Worm (Caenorhabditis elegans) whole organism, L4 larva: ENCODE measurements around the gene ttr-36.

ENCODE experiments used
- D1046.2 ChIP-seq: fragments of 200-800 bp; sonication (Bioruptor generic); IDR thresholded peaks from 2 replicates; pipeline ENCODE4 v1.3.6; 2022; ENCODE audit warnings: missing genetic modification characterization, missing compliant biosample characterization
- F10B5.3 ChIP-seq: sonication (generic microtip); optimal IDR thresholded peaks from 2 replicates; lab custom pipeline; 2016; ENCODE audit warnings: mild to moderate bottlenecking, missing genetic modification characterization, missing compliant biosample characterization
- F37D6.2 ChIP-seq: sonication (generic microtip); optimal IDR thresholded peaks from 2 replicates; lab custom pipeline; 2016; ENCODE audit warnings: mild to moderate bottlenecking, missing genetic modification characterization, missing compliant biosample characterization
- F44E2.7 ChIP-seq: fragments of 200-800 bp; sonication (Bioruptor generic); IDR thresholded peaks from 2 replicates; pipeline ENCODE4 v2.1.2; 2022; ENCODE audit warnings: missing genetic modification characterization, missing compliant biosample characterization
- T26A8.4 ChIP-seq: fragments of 200-800 bp; sonication (Bioruptor generic); IDR thresholded peaks from 2 replicates; pipeline ENCODE4 v1.3.6; 2022; ENCODE audit warnings: missing genetic modification characterization, missing compliant biosample characterization
- Y105C5A.15 ChIP-seq: fragments of 200-800 bp; sonication (Bioruptor generic); IDR thresholded peaks from 2 replicates; pipeline ENCODE4 v1.3.6; 2022; ENCODE audit warnings: missing genetic modification characterization, missing compliant biosample characterization
- ZK337.2 ChIP-seq: fragments of 200-800 bp; sonication (Bioruptor generic); IDR thresholded peaks from 2 replicates; pipeline ENCODE4 v1.3.6; 2022; ENCODE audit warnings: missing genetic modification reagents, missing genetic modification characterization, missing compliant biosample characterization
- ZK546.5 ChIP-seq, 2 experiments: sonication (generic microtip); optimal IDR thresholded peaks; 2 replicates each; lab custom pipeline; 2017; ENCODE audit warnings: missing biosample characterization in 2 of 2, missing genetic modification characterization in 2 of 2
- aha-1 ChIP-seq: fragments of 150-350 bp; peaks from one replicate; lab custom pipeline; 2014; ENCODE audit warnings: missing biosample characterization, missing genetic modification characterization
- ceh-20 ChIP-seq: fragments of 200-800 bp; sonication (Bioruptor generic); IDR thresholded peaks from 2 replicates; pipeline ENCODE4 v1.3.6; 2022; ENCODE audit warnings: missing genetic modification reagents, missing genetic modification characterization, missing compliant biosample characterization
- ceh-32 ChIP-seq: sonication (generic microtip); optimal IDR thresholded peaks from 2 replicates; lab custom pipeline; 2016; ENCODE audit warnings: mild to moderate bottlenecking, missing genetic modification characterization, missing compliant biosample characterization; ENCODE audit not compliant: poor library complexity
- ceh-44 ChIP-seq: fragments of 200-800 bp; sonication (Bioruptor generic); IDR thresholded peaks from 2 replicates; pipeline ENCODE4 v1.3.6; 2022; ENCODE audit warnings: missing genetic modification reagents, missing genetic modification characterization, missing compliant biosample characterization
- ceh-62 ChIP-seq: sonication (generic microtip); optimal IDR thresholded peaks from 2 replicates; lab custom pipeline; 2017; ENCODE audit warnings: missing biosample characterization, missing genetic modification characterization
- ceh-82 ChIP-seq: sonication (generic microtip); optimal IDR thresholded peaks from 2 replicates; lab custom pipeline; 2017; ENCODE audit warnings: missing biosample characterization, missing genetic modification characterization
- daf-16 ChIP-seq, 3 experiments: sonication (generic microtip); optimal IDR thresholded peaks; 2 replicates each; lab custom pipeline; 2016 to 2017; ENCODE audit warnings: missing genetic modification characterization in 3 of 3, missing genetic modification reagents in 3 of 3, mild to moderate bottlenecking in 2 of 3, missing compliant biosample characterization in 2 of 3, missing biosample characterization in 1 of 3, moderate library complexity in 1 of 3
- dmd-6 ChIP-seq: fragments of 200-800 bp; sonication (Bioruptor generic); IDR thresholded peaks from 2 replicates; pipeline ENCODE4 v1.3.6; 2022; ENCODE audit warnings: missing genetic modification reagents, missing genetic modification characterization, missing compliant biosample characterization
- dve-1 ChIP-seq: sonication (generic microtip); optimal IDR thresholded peaks from 2 replicates; lab custom pipeline; 2017; ENCODE audit warnings: antibody characterized with exemption, mild to moderate bottlenecking, missing genetic modification characterization, missing compliant biosample characterization; ENCODE audit not compliant: insufficient read depth
- hif-1 ChIP-seq, 2 experiments: sonication (generic microtip); optimal IDR thresholded peaks; 2 replicates each; lab custom pipeline; 2016 to 2017; ENCODE audit warnings: missing compliant biosample characterization in 2 of 2, missing genetic modification characterization in 2 of 2, missing genetic modification reagents in 2 of 2, missing genotype in 2 of 2, mild to moderate bottlenecking in 1 of 2
- jun-1 ChIP-seq: fragments of 150-350 bp; optimal IDR thresholded peaks from 2 replicates; lab custom pipeline; 2014; ENCODE audit warnings: missing biosample characterization, missing genetic modification reagents, missing genetic modification characterization
- lin-1 ChIP-seq: fragments of 200-800 bp; sonication (Bioruptor generic); IDR thresholded peaks from 2 replicates; pipeline ENCODE4 v1.3.6; 2022; ENCODE audit warnings: missing genetic modification reagents, missing genetic modification characterization, missing compliant biosample characterization
- lin-13 ChIP-seq: fragments of 150-350 bp; optimal IDR thresholded peaks from 2 replicates; lab custom pipeline; 2014; ENCODE audit warnings: missing biosample characterization, missing genetic modification reagents, missing genetic modification characterization
- lin-38 ChIP-seq: fragments of 200-800 bp; sonication (Bioruptor generic); IDR thresholded peaks from 2 replicates; pipeline ENCODE4 v1.3.6; 2022; ENCODE audit warnings: missing genetic modification reagents, missing genetic modification characterization, missing compliant biosample characterization
- lsy-2 ChIP-seq, 2 experiments: fragments of 150-350 bp in 1 of 2; sonication (generic microtip) in 1 of 2; optimal IDR thresholded peaks; 2 replicates each; lab custom pipeline; 2014 to 2017; ENCODE audit warnings: missing biosample characterization in 2 of 2, missing genetic modification characterization in 2 of 2
- mdl-1 ChIP-seq, 2 experiments: fragments of 150-350 bp in 1 of 2; sonication (generic microtip) in 1 of 2; optimal IDR thresholded peaks; 2 replicates each; lab custom pipeline; 2014 to 2017; ENCODE audit warnings: missing biosample characterization in 2 of 2, missing genetic modification characterization in 2 of 2
- mdt-29 ChIP-seq: fragments of 200-800 bp; sonication (Bioruptor generic); IDR thresholded peaks from 2 replicates; pipeline ENCODE4 v1.3.6; 2022; ENCODE audit warnings: missing genetic modification reagents, missing genetic modification characterization, missing compliant biosample characterization
- mxl-3 ChIP-seq: fragments of 200-800 bp; sonication (Bioruptor generic); optimal IDR thresholded peaks from 2 replicates; lab custom pipeline; 2018; ENCODE audit warnings: mild to moderate bottlenecking, missing genetic modification characterization, missing compliant biosample characterization
- nhr-10 ChIP-seq: fragments of 150-350 bp; optimal IDR thresholded peaks from 2 replicates; lab custom pipeline; 2014; ENCODE audit warnings: missing biosample characterization, missing genetic modification characterization
- nhr-111 ChIP-seq: fragments of 200-800 bp; sonication (Bioruptor generic); optimal IDR thresholded peaks from 2 replicates; lab custom pipeline; 2018; ENCODE audit warnings: mild to moderate bottlenecking, missing genetic modification characterization, missing compliant biosample characterization
- nhr-237 ChIP-seq: sonication (generic microtip); optimal IDR thresholded peaks from 2 replicates; lab custom pipeline; 2017; ENCODE audit warnings: missing biosample characterization, missing genetic modification characterization
- nhr-25 ChIP-seq: sonication (generic microtip); optimal IDR thresholded peaks from 2 replicates; lab custom pipeline; 2017; ENCODE audit warnings: missing genetic modification characterization, mild to moderate bottlenecking, missing compliant biosample characterization, antibody characterized with exemption, moderate library complexity, borderline replicate concordance; ENCODE audit not compliant: insufficient read depth
- nhr-28 ChIP-seq: fragments of 150-350 bp; optimal IDR thresholded peaks from 2 replicates; lab custom pipeline; 2014; ENCODE audit warnings: missing biosample characterization, missing genetic modification characterization
- nhr-41 ChIP-seq: fragments of 200-800 bp; sonication (Bioruptor generic); IDR thresholded peaks from 2 replicates; pipeline ENCODE4 v1.3.6; 2022; ENCODE audit warnings: missing genetic modification reagents, missing genetic modification characterization, missing compliant biosample characterization
- nhr-77 ChIP-seq: fragments of 150-350 bp; optimal IDR thresholded peaks from 2 replicates; lab custom pipeline; 2014; ENCODE audit warnings: missing biosample characterization, missing genetic modification characterization
- php-3 ChIP-seq: fragments of 200-800 bp; sonication (Bioruptor generic); IDR thresholded peaks from 2 replicates; pipeline ENCODE4 v1.3.6; 2022; ENCODE audit warnings: missing genetic modification reagents, missing genetic modification characterization, missing compliant biosample characterization
- pqm-1 ChIP-seq: sonication (generic microtip); optimal IDR thresholded peaks from 2 replicates; lab custom pipeline; 2017; ENCODE audit warnings: missing biosample characterization, missing genetic modification characterization
- saeg-2 ChIP-seq: fragments of 200-800 bp; sonication (Bioruptor generic); IDR thresholded peaks from 2 replicates; pipeline ENCODE4 v1.3.6; 2022; ENCODE audit warnings: missing genetic modification reagents, missing genetic modification characterization, missing compliant biosample characterization
- skn-1 ChIP-seq: fragments of 150-350 bp; optimal IDR thresholded peaks from 2 replicates; lab custom pipeline; 2014; ENCODE audit warnings: missing biosample characterization, missing genetic modification characterization
- snpc-4 ChIP-seq: fragments of 150-350 bp; optimal IDR thresholded peaks from 2 replicates; lab custom pipeline; 2014; ENCODE audit warnings: missing biosample characterization, missing genetic modification characterization
- spr-1 ChIP-seq: sonication (generic microtip); optimal IDR thresholded peaks from 2 replicates; lab custom pipeline; 2016; ENCODE audit warnings: mild to moderate bottlenecking, missing genetic modification characterization, missing compliant biosample characterization
- spr-3 ChIP-seq: fragments of 200-800 bp; sonication (Bioruptor generic); optimal IDR thresholded peaks from 2 replicates; lab custom pipeline; 2018; ENCODE audit warnings: mild to moderate bottlenecking, missing genetic modification characterization, missing compliant biosample characterization
- tag-97 ChIP-seq: fragments of 200-800 bp; sonication (Bioruptor generic); IDR thresholded peaks from 2 replicates; pipeline ENCODE4 v1.3.6; 2022; ENCODE audit warnings: missing genetic modification characterization, missing compliant biosample characterization
- tra-1 ChIP-seq: fragments of 200-800 bp; sonication (Bioruptor generic); IDR thresholded peaks from 2 replicates; pipeline ENCODE4 v1.3.6; 2022; ENCODE audit warnings: missing genetic modification reagents, missing genetic modification characterization, missing compliant biosample characterization
- unc-39 ChIP-seq: sonication (generic microtip); optimal IDR thresholded peaks from 2 replicates; lab custom pipeline; 2017; ENCODE audit warnings: missing biosample characterization, missing genetic modification characterization
- zag-1 ChIP-seq: fragments of 150-350 bp; optimal IDR thresholded peaks from 2 replicates; lab custom pipeline; 2014; ENCODE audit warnings: missing biosample characterization, missing genetic modification characterization
- zfp-2 ChIP-seq: sonication (generic microtip); optimal IDR thresholded peaks from 2 replicates; lab custom pipeline; 2016; ENCODE audit warnings: mild to moderate bottlenecking, missing genetic modification characterization, missing compliant biosample characterization
- ztf-7 ChIP-seq: fragments of 150-350 bp; optimal IDR thresholded peaks from 2 replicates; lab custom pipeline; 2014; ENCODE audit warnings: missing biosample characterization, missing genetic modification characterization

Gene ttr-36

ce11 chrX:6476540-6476939 is 34.2 kb upstream of the ttr-36 start, which contains the start of gene C15B12.1:
Gene C15B12.1, plus strand, starts transcription at chrX:6476810.
- TF ChIP-seq dve-1 (tag; lab: Kevin White, UChicago) (peak; percentile 36), lin-1 (no peak), ceh-20 (no peak), mdt-29 (GFP tag; lab: Robert Waterston, UW) (no peak), unc-39 (tag; lab: Kevin White, UChicago) (no peak), ceh-62 (tag; lab: Kevin White, UChicago) (no peak), nhr-10 (tag; lab: Kevin White, UChicago) (no peak), ZK337.2 (GFP tag; lab: Robert Waterston, UW) (no peak), F10B5.3 (tag; lab: Kevin White, UChicago) (no peak), D1046.2 (GFP tag; lab: Robert Waterston, UW) (no peak), spr-3 (GFP tag; lab: Kevin White, UChicago) (no peak), nhr-28 (tag; lab: Kevin White, UChicago) (peak; percentile 22), dmd-6 (GFP tag; lab: Robert Waterston, UW) (no peak), php-3 (GFP tag; lab: Robert Waterston, UW) (peak; percentile 70), T26A8.4 (GFP tag; lab: Robert Waterston, UW) (no peak), pqm-1 (tag; lab: Kevin White, UChicago) (peak; percentile 16)

DNA sequence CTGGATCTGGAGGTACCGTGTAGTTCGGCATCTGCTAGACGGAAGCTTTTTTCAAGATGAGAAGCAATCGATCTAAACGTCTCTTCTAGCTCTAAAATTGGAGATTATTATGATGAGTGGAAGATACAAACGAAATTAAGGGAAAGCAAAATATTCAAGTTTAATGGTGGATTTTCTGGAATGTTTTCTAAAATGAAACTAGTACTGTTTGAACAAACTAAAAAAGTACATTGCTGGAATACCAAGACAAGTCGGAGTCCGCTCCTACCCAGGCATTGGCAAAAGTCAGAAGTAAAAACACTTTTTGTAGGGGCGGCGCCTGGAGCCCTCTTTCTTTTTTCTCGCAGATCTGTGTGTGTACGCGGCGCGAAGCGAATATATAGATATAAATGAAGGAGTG is 25.9 kb upstream of the ttr-36 start, which contains the start of gene gar-1:
TSS of gene gar-1 (minus strand) at position 101 of the 400 bp plus-strand sequence.
- TF ChIP-seq F37D6.2 (no peak), tag-97 (GFP tag; lab: Robert Waterston, UW) (no peak), lsy-2 (tag; optimal IDR thresholded peaks at IDR 0.05; lab: Kevin White, UChicago) (no peak), nhr-77 (no peak), lin-38 (GFP tag; lab: Robert Waterston, UW) (no peak), spr-1 (no peak)

DNA sequence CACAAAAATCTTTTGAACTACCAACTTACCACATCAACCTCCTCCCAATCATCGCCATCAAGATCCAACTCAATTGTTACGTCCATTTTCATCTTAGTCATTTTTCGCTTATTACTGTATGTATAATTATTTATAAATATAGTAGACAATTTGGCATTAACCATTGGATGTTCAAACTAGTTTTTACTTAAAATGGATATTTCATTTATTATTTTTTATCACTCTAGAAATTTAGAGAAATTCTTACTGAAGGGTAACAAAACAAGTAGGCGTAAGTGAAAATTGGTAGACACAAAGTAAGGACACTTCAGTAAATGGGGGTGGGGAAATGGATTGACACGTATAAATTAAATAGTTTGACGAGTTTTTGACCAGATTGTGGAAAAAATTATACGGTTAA is 11.0 kb upstream of the ttr-36 start, which contains the start of gene actl-1:
TSS of gene actl-1 (minus strand) at position 101 of the 400 bp plus-strand sequence.
- no peak for TF ChIP-seq saeg-2
- no peak for TF ChIP-seq F44E2.7
- no peak for TF ChIP-seq T26A8.4 (GFP tag; lab: Robert Waterston, UW)
- no peak for TF ChIP-seq Y105C5A.15 (GFP tag; lab: Robert Waterston, UW)
- no peak for TF ChIP-seq zfp-2 (tag; lab: Kevin White, UChicago)
- TF ChIP-seq mdl-1 (tag; optimal IDR thresholded peaks at IDR 0.05; lab: Kevin White, UChicago), result no peak
- TF ChIP-seq nhr-25 (tag; lab: Kevin White, UChicago), result no peak
- no peak for TF ChIP-seq nhr-41 (GFP tag; lab: Robert Waterston, UW)

DNA sequence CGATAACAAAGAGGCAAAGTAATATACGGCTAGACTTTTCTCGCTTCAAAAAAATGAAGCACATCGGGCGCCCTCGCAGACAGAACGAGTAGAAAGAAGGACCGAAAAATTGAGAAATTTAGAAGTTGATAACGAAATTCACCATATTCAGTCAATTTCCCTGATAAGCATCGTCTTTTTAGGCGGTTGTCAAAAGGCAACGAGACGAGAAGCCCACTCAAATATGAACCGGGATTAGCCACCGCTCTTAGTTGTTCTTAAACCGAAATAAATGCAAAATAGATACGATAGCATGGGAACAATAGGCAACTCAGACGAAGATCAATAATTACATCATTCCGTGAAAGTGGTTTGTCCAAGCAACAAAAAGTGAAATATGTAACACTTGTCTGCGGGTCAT is 7.6 kb upstream of the ttr-36 start:
- no peak for TF ChIP-seq nhr-237 (tag; lab: Kevin White, UChicago)
- no peak for TF ChIP-seq ceh-20
- TF ChIP-seq ceh-44 (GFP tag; lab: Robert Waterston, UW), result no peak
- TF ChIP-seq D1046.2 (GFP tag; lab: Robert Waterston, UW), result no peak
- no peak for TF ChIP-seq skn-1
- TF ChIP-seq pqm-1 (tag; lab: Kevin White, UChicago), result peak; percentile 59
- no peak for TF ChIP-seq nhr-111 (GFP tag; lab: Kevin White, UChicago)
- no peak for TF ChIP-seq snpc-4 (tag; lab: Kevin White, UChicago)
- no peak for TF ChIP-seq tra-1
- no peak for TF ChIP-seq daf-16 (GFP tag; optimal IDR thresholded peaks at IDR 0.05; lab: Kevin White, UChicago)
- TF ChIP-seq daf-16 (tag; optimal IDR thresholded peaks at IDR 0.05; lab: Kevin White, UChicago), result peak; percentile 48
- no peak for TF ChIP-seq nhr-77
- TF ChIP-seq ztf-7, result peak; percentile 15
- TF ChIP-seq dve-1 (tag; lab: Kevin White, UChicago), result peak; percentile 57
- TF ChIP-seq ZK546.5 (tag; optimal IDR thresholded peaks at IDR 0.05; lab: Kevin White, UChicago), result no peak
- no peak for TF ChIP-seq ceh-32
- no peak for TF ChIP-seq mxl-3
- TF ChIP-seq lin-13 (GFP tag; lab: Kevin White, UChicago), result no peak
- no peak for TF ChIP-seq jun-1 (tag; lab: Kevin White, UChicago)
- TF ChIP-seq zag-1 (tag; lab: Kevin White, UChicago), result no peak
- TF ChIP-seq aha-1 (tag; lab: Kevin White, UChicago), result no peak
- TF ChIP-seq F44E2.7, result no peak
- TF ChIP-seq ceh-82 (tag; lab: Kevin White, UChicago), result no peak
- no peak for TF ChIP-seq hif-1 (tag; optimal IDR thresholded peaks at IDR 0.05; lab: Kevin White, UChicago)
